Worm (Caenorhabditis elegans): ENCODE results near the gene F28H7.8.

Gene F28H7.8

ce11 chrV:10750630-10751029, 8.1 kb upstream of the F28H7.8 start, which contains the start of gene F28H7.3 (continued):
- no peak for TF ChIP-seq lin-38 (GFP tag; IDR thresholded peaks at IDR 0.05)
- no peak for TF ChIP-seq nhr-237 (tag; optimal IDR thresholded peaks at IDR 0.05)
- TF ChIP-seq nhr-25 (tag; optimal IDR thresholded peaks at IDR 0.05; ENCODE audit: borderline replicate concordance, insufficient read depth) = no peak
- no peak for TF ChIP-seq fkh-10 (GFP tag; optimal IDR thresholded peaks at IDR 0.05)
- TF ChIP-seq Y48G9A.11 (GFP tag; IDR thresholded peaks at IDR 0.05) = no peak
- TF ChIP-seq egl-27 (tag; optimal IDR thresholded peaks at IDR 0.05) = no peak

- TF ChIP-seq dpl-1 (GFP tag; optimal IDR thresholded peaks at IDR 0.05) (no peak), ctbp-1 (GFP tag; IDR thresholded peaks at IDR 0.05) (no peak), jun-1 (tag; optimal IDR thresholded peaks at IDR 0.05) (no peak), nhr-41 (GFP tag; IDR thresholded peaks at IDR 0.05) (no peak), rbr-2 (tag; optimal IDR thresholded peaks at IDR 0.05) (no peak), mdl-1 (tag; optimal IDR thresholded peaks at IDR 0.05) (no peak), dve-1 (tag; optimal IDR thresholded peaks at IDR 0.05; ENCODE audit: insufficient read depth) (no peak), pha-4 (GFP tag; IDR thresholded peaks at IDR 0.05) (no peak), pha-4 (tag; optimal IDR thresholded peaks at IDR 0.05) (no peak), spr-1 (tag; optimal IDR thresholded peaks at IDR 0.05) (no peak), ceh-82 (tag; optimal IDR thresholded peaks at IDR 0.05) (no peak), gei-8 (GFP tag; optimal IDR thresholded peaks at IDR 0.05) (no peak), zip-11 (GFP tag; IDR thresholded peaks at IDR 0.05) (no peak)
Measured at ce11 chrV:10754050-10754449, 4.7 kb upstream of the F28H7.8 start, which contains the start of gene F28H7.7. F28H7.7 (minus strand) TSS chrV:10754150.

ce11 chrV:10756698-10757097, 2.1 kb upstream of the F28H7.8 start, which contains the start of gene irld-6:
irld-6 (minus strand) TSS chrV:10756798.
- TF ChIP-seq nhr-11 (tag; optimal IDR thresholded peaks at IDR 0.05) (no peak), spr-1 (tag; optimal IDR thresholded peaks at IDR 0.05) (no peak), jun-1 (tag; optimal IDR thresholded peaks at IDR 0.05) (no peak), zfp-2 (tag; optimal IDR thresholded peaks at IDR 0.05) (no peak), lin-39 (tag; optimal IDR thresholded peaks at IDR 0.05) (no peak), lir-3 (tag; optimal IDR thresholded peaks at IDR 0.05) (no peak), mxl-3 (GFP tag; optimal IDR thresholded peaks at IDR 0.05) (no peak), daf-12 (tag; optimal IDR thresholded peaks at IDR 0.05) (no peak), dve-1 (tag; optimal IDR thresholded peaks at IDR 0.05; ENCODE audit: insufficient read depth) (no peak), mxl-2 (GFP tag; conservative IDR thresholded peaks at IDR 0.05) (no peak)

- peak; percentile 10 for TF ChIP-seq mep-1 (tag; optimal IDR thresholded peaks at IDR 0.05)
- TF ChIP-seq unc-62 (GFP tag; optimal IDR thresholded peaks at IDR 0.05 in 1 of 2) = peak in 1 of 2 experiments; percentile 44
- TF ChIP-seq unc-62 (tag; optimal IDR thresholded peaks at IDR 0.05) = no peak
- TF ChIP-seq hlh-30 (tag; optimal IDR thresholded peaks at IDR 0.05; ENCODE audit: insufficient read depth) = peak; percentile 24
- TF ChIP-seq hmg-1.1 (GFP tag; IDR thresholded peaks at IDR 0.05) = no peak
- no peak for TF ChIP-seq T20F7.1 (GFP tag; optimal IDR thresholded peaks at IDR 0.05)
- no peak for TF ChIP-seq fkh-10 (GFP tag; optimal IDR thresholded peaks at IDR 0.05)
- TF ChIP-seq spr-3 (GFP tag; optimal IDR thresholded peaks at IDR 0.05) = no peak
- TF ChIP-seq aha-1 (tag) = peak; percentile 22
- peak; percentile 3 for TF ChIP-seq mxl-3 (GFP tag; optimal IDR thresholded peaks at IDR 0.05)
- TF ChIP-seq nhr-76 (tag; optimal IDR thresholded peaks at IDR 0.05) = no peak
- no peak for TF ChIP-seq tag-97 (GFP tag; IDR thresholded peaks at IDR 0.05)
- TF ChIP-seq mxl-2 (GFP tag; conservative IDR thresholded peaks at IDR 0.05) = no peak
- peak in 1 of 2 experiments; percentile 48 for TF ChIP-seq mdl-1 (tag; optimal IDR thresholded peaks at IDR 0.05)
- peak; percentile 73 for TF ChIP-seq nhr-25 (tag; optimal IDR thresholded peaks at IDR 0.05; ENCODE audit: borderline replicate concordance, insufficient read depth)
- peak; percentile 8 for TF ChIP-seq nhr-28 (tag; optimal IDR thresholded peaks at IDR 0.05)
Measured at ce11 chrV:10757128-10757527, 1.6 kb upstream of the F28H7.8 start.
